Worm (Caenorhabditis elegans) whole organism, L2 larva: Measurements from ENCODE around the gene lido-9.

Experiments used
- lin-11 ChIP-seq: fragments of 150-350 bp; sonication (generic microtip); optimal IDR thresholded peaks from 2 replicates; lab custom pipeline; 2014; ENCODE audit warnings: missing biosample characterization, missing genetic modification characterization, inconsistent platforms, mixed read lengths
- mab-5 ChIP-seq: fragments of 150-350 bp; optimal IDR thresholded peaks from 2 replicates; lab custom pipeline; 2014; ENCODE audit warnings: missing biosample characterization, missing genetic modification characterization
- zag-1 ChIP-seq: fragments of 150-350 bp; optimal IDR thresholded peaks from 2 replicates; lab custom pipeline; 2014; ENCODE audit warnings: missing biosample characterization, missing genetic modification characterization
- ztf-11 ChIP-seq: sonication (generic microtip); optimal IDR thresholded peaks from 2 replicates; lab custom pipeline; 2017; ENCODE audit warnings: missing biosample characterization, missing genetic modification characterization

DNA sequence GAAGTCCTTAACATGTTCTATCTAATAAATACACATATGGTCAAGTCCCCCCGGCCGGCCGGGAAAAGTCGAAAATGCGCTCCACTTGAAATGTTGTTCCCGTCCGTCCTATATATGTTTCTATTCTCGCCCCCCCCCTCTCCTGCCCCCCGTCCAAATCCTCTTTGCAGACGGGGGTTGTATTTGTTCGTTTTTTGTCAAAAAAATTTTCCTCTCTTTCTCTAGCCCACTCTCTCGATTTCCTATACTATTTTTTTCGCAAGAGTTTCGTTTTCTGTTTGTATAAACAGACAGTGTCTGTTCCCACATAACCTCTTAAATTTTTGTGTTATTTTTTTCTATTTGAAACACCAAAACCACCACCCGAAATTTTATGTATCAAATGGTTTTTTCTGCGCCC, 33.5 kb upstream of the lido-9 start:
- TF ChIP-seq mab-5 (tag; lab: Kevin White, UChicago), result no peak
- TF ChIP-seq lin-11, result no peak
- TF ChIP-seq ztf-11, result no peak
- TF ChIP-seq zag-1 (tag; lab: Kevin White, UChicago), result no peak
